Worm (Caenorhabditis elegans) whole organism, L4/young adult: ENCODE data around the gene uvs-1.

ENCODE experiments used
- W03F9.2 ChIP-seq: fragments of 150-350 bp; optimal IDR thresholded peaks from 2 replicates; lab custom pipeline; 2014; ENCODE audit warnings: missing biosample characterization, missing genetic modification characterization
- him-1 ChIP-seq: sonication (generic microtip); optimal IDR thresholded peaks from 2 replicates; lab custom pipeline; 2016; ENCODE audit warnings: missing genotype, missing genetic modification reagents, missing genetic modification characterization, missing compliant biosample characterization

DNA sequence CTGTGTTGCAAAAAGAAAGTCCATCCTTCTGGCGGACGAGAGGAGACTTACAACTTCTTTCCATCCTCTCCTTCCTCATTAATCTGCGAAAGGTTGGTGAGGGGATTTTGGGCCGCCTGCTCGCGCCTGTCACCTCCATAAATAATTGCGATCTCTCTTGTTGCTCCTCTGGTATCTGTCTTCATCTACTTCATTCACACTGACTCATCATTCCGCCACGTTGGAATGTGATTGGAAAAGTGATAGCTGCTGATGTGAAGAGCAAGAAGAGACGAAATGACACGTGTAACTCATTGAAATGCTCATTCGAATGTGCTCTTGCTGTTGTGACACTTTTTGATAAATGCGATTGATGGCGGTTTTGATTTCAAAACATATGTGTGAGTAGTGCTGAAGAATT, 18.6 kb upstream of the uvs-1 start:
- no peak for TF ChIP-seq him-1 (tag; lab: Kevin White, UChicago)
- no peak for TF ChIP-seq W03F9.2 (tag; lab: Kevin White, UChicago)
